Fruit fly (Drosophila melanogaster) whole organism, embryonic: ENCODE data around the gene Uba4.

Experiments
- ATbp ChIP-seq: fragments of 200-800 bp; sonication (Bioruptor generic); optimal IDR thresholded peaks from 2 replicates; lab custom pipeline; 2017; ENCODE audit warnings: missing biosample characterization, mild to moderate bottlenecking, missing genetic modification characterization, missing genetic modification reagents
- Abd-B ChIP-seq: fragments of 200-800 bp; sonication (Bioruptor generic); optimal IDR thresholded peaks from 2 replicates; lab custom pipeline; 2018; ENCODE audit warnings: missing biosample characterization, mild to moderate bottlenecking, missing genetic modification characterization, moderate library complexity
- Atf3 ChIP-seq: fragments of 200-800 bp; sonication (Bioruptor generic); optimal IDR thresholded peaks from 3 replicates; lab custom pipeline; 2016; ENCODE audit warnings: missing biosample characterization, missing genetic modification characterization
- BEAF-32 ChIP-seq: fragments of 200-800 bp; sonication (Bioruptor generic); optimal IDR thresholded peaks from 3 replicates; lab custom pipeline; 2017; ENCODE audit warnings: missing biosample characterization, missing genetic modification characterization, mild to moderate bottlenecking, moderate library complexity, missing genetic modification reagents
- Bteb2 ChIP-seq: fragments of 200-800 bp; sonication (Bioruptor generic); optimal IDR thresholded peaks from 2 replicates; lab custom pipeline; 2016; ENCODE audit warnings: missing biosample characterization, missing genetic modification characterization
- CG10431 ChIP-seq: fragments of 200-800 bp; sonication (Bioruptor generic); optimal IDR thresholded peaks from 3 replicates; lab custom pipeline; 2018; ENCODE audit warnings: missing biosample characterization, mild to moderate bottlenecking, missing genetic modification characterization
- CG10654 ChIP-seq: fragments of 200-800 bp; sonication (Bioruptor generic); optimal IDR thresholded peaks from 2 replicates; lab custom pipeline; 2016; ENCODE audit warnings: missing biosample characterization, missing genetic modification characterization
- CG11560 ChIP-seq: fragments of 200-800 bp; sonication (Bioruptor generic); IDR thresholded peaks from 3 replicates; pipeline ENCODE4 v1.3.6; 2022; ENCODE audit warnings: missing biosample characterization, missing genetic modification characterization
- CG12659 ChIP-seq: fragments of 200-800 bp; sonication (Bioruptor generic); optimal IDR thresholded peaks from 3 replicates; lab custom pipeline; 2017; ENCODE audit warnings: mild to moderate bottlenecking, missing biosample characterization, missing genetic modification reagents, missing genetic modification characterization
- CG14860 ChIP-seq: fragments of 200-800 bp; sonication (Bioruptor generic); IDR thresholded peaks from 3 replicates; pipeline ENCODE4 v1.3.6; 2022; ENCODE audit warnings: missing biosample characterization, missing genetic modification characterization; ENCODE audit not compliant: partially characterized antibody
- CG15073 ChIP-seq: fragments of 200-800 bp; sonication (Bioruptor generic); optimal IDR thresholded peaks from 2 replicates; lab custom pipeline; 2016; ENCODE audit warnings: missing biosample characterization, missing genetic modification characterization
- CG17328 ChIP-seq: fragments of 200-800 bp; sonication (Bioruptor generic); IDR thresholded peaks from 2 replicates; pipeline ENCODE4 v1.3.6; 2022; ENCODE audit warnings: missing biosample characterization, missing genetic modification characterization
- CG17385 ChIP-seq: fragments of 200-800 bp; sonication (Bioruptor generic); optimal IDR thresholded peaks from 3 replicates; lab custom pipeline; 2018; ENCODE audit warnings: missing biosample characterization, mild to moderate bottlenecking, missing genetic modification characterization
- CG17912 ChIP-seq: fragments of 200-800 bp; sonication (Bioruptor generic); optimal IDR thresholded peaks from 2 replicates; lab custom pipeline; 2018; ENCODE audit warnings: missing biosample characterization, mild to moderate bottlenecking, missing genetic modification characterization
- CG18476 ChIP-seq: fragments of 200-800 bp; sonication (Bioruptor generic); optimal IDR thresholded peaks from 2 replicates; lab custom pipeline; 2016; ENCODE audit warnings: missing biosample characterization, mild to moderate bottlenecking, missing genetic modification characterization
- CG18619 ChIP-seq: fragments of 200-800 bp; sonication (Bioruptor generic); optimal IDR thresholded peaks from 3 replicates; lab custom pipeline; 2017; ENCODE audit warnings: missing biosample characterization, mild to moderate bottlenecking, missing genetic modification characterization
- CG32772 ChIP-seq: fragments of 200-800 bp; sonication (Bioruptor generic); IDR thresholded peaks from 2 replicates; pipeline ENCODE4 v1.3.6; 2022; ENCODE audit warnings: missing biosample characterization, missing genetic modification characterization
- CG3281 ChIP-seq: fragments of 200-800 bp; sonication (Bioruptor generic); optimal IDR thresholded peaks from 3 replicates; lab custom pipeline; 2017; ENCODE audit warnings: missing biosample characterization, mild to moderate bottlenecking, missing genetic modification characterization
- CG4424 ChIP-seq: fragments of 200-800 bp; sonication (Bioruptor generic); optimal IDR thresholded peaks from 3 replicates; lab custom pipeline; 2016; ENCODE audit warnings: missing biosample characterization, missing genetic modification characterization
- CG7271 ChIP-seq: fragments of 200-800 bp; sonication (Bioruptor generic); optimal IDR thresholded peaks from 2 replicates; lab custom pipeline; 2018; ENCODE audit warnings: missing biosample characterization, mild to moderate bottlenecking, missing genetic modification characterization, moderate library complexity
- CG9215 ChIP-seq: fragments of 200-800 bp; sonication (Bioruptor generic); IDR thresholded peaks from 2 replicates; pipeline ENCODE4 v1.3.6; 2022; ENCODE audit warnings: missing biosample characterization, missing genetic modification characterization
- CG9437 ChIP-seq: fragments of 200-800 bp; sonication (Bioruptor generic); optimal IDR thresholded peaks from 2 replicates; lab custom pipeline; 2018; ENCODE audit warnings: missing biosample characterization, mild to moderate bottlenecking, missing genetic modification characterization
- CG9876 ChIP-seq: fragments of 200-800 bp; sonication (Bioruptor generic); optimal IDR thresholded peaks from 2 replicates; lab custom pipeline; 2016; ENCODE audit warnings: missing biosample characterization, missing genetic modification characterization
- CG9932 ChIP-seq: fragments of 200-800 bp; sonication (Bioruptor generic); IDR thresholded peaks from 2 replicates; pipeline ENCODE4 v1.3.6; 2022; ENCODE audit warnings: missing biosample characterization, missing genetic modification characterization
- Deaf1 ChIP-seq: fragments of 200-800 bp; optimal IDR thresholded peaks from 3 replicates; lab custom pipeline; 2019; ENCODE audit warnings: missing biosample characterization, mild to moderate bottlenecking, missing genetic modification characterization, moderate library complexity
- Elba2 ChIP-seq: fragments of 200-800 bp; sonication (Bioruptor generic); optimal IDR thresholded peaks from 3 replicates; lab custom pipeline; 2016; ENCODE audit warnings: missing biosample characterization, missing genetic modification characterization
- HLH54F ChIP-seq: fragments of 200-800 bp; sonication (Bioruptor generic); optimal IDR thresholded peaks from 3 replicates; lab custom pipeline; 2016; ENCODE audit warnings: missing biosample characterization, missing genetic modification characterization
- Mad ChIP-seq: fragments of 200-800 bp; sonication (Bioruptor generic); optimal IDR thresholded peaks from 2 replicates; lab custom pipeline; 2016; ENCODE audit warnings: missing biosample characterization, missing genetic modification characterization
- Mes4 ChIP-seq: fragments of 200-800 bp; sonication (Bioruptor generic); optimal IDR thresholded peaks from 2 replicates; lab custom pipeline; 2016; ENCODE audit warnings: missing biosample characterization, missing genetic modification characterization
- NC2α ChIP-seq: fragments of 200-800 bp; sonication (Bioruptor generic); optimal IDR thresholded peaks from 2 replicates; lab custom pipeline; 2016; ENCODE audit warnings: missing biosample characterization, missing genetic modification characterization
- NFAT ChIP-seq: fragments of 200-800 bp; sonication (Bioruptor generic); IDR thresholded peaks from 2 replicates; pipeline ENCODE4 v1.3.6; 2022; ENCODE audit warnings: missing biosample characterization, missing genetic modification characterization
- Sox102F ChIP-seq: fragments of 200-800 bp; sonication (Bioruptor generic); optimal IDR thresholded peaks from 2 replicates; lab custom pipeline; 2018; ENCODE audit warnings: missing biosample characterization, mild to moderate bottlenecking, missing genetic modification characterization, moderate library complexity
- Sry-β ChIP-seq: fragments of 200-800 bp; sonication (Bioruptor generic); optimal IDR thresholded peaks from 2 replicates; lab custom pipeline; 2018; ENCODE audit warnings: missing biosample characterization, mild to moderate bottlenecking, missing genetic modification characterization, moderate library complexity
- TFAM ChIP-seq: fragments of 200-800 bp; sonication (Bioruptor generic); optimal IDR thresholded peaks from 2 replicates; lab custom pipeline; 2017; ENCODE audit warnings: missing biosample characterization, missing genetic modification characterization, inconsistent platforms
- bigmax ChIP-seq: fragments of 200-800 bp; sonication (Bioruptor generic); optimal IDR thresholded peaks from 2 replicates; lab custom pipeline; 2018; ENCODE audit warnings: missing biosample characterization, mild to moderate bottlenecking, missing genetic modification characterization
- caup ChIP-seq: fragments of 200-800 bp; sonication (Bioruptor generic); optimal IDR thresholded peaks from 3 replicates; lab custom pipeline; 2017; ENCODE audit warnings: missing biosample characterization, mild to moderate bottlenecking, missing genetic modification characterization, moderate library complexity; ENCODE audit not compliant: severe bottlenecking
- cwo ChIP-seq: fragments of 200-800 bp; sonication (Bioruptor generic); optimal IDR thresholded peaks from 3 replicates; lab custom pipeline; 2017; ENCODE audit warnings: missing biosample characterization, missing genetic modification characterization, mild to moderate bottlenecking, moderate library complexity, missing genetic modification reagents
- emc ChIP-seq: fragments of 200-800 bp; sonication (Bioruptor generic); optimal IDR thresholded peaks from 2 replicates; lab custom pipeline; 2016; ENCODE audit warnings: missing biosample characterization, missing genetic modification characterization
- ems ChIP-seq: fragments of 200-800 bp; sonication (Bioruptor generic); optimal IDR thresholded peaks from 3 replicates; lab custom pipeline; 2016; ENCODE audit warnings: missing biosample characterization, missing genetic modification characterization
- hth ChIP-seq: fragments of >200 bp; optimal IDR thresholded peaks from 2 replicates; lab custom pipeline; 2017; ENCODE audit warnings: inconsistent platforms
- inv ChIP-seq: fragments of 200-800 bp; sonication (Bioruptor generic); IDR thresholded peaks from 2 replicates; pipeline ENCODE4 v1.3.6; 2022; ENCODE audit warnings: missing biosample characterization, missing genetic modification characterization; ENCODE audit not compliant: partially characterized antibody
- kay ChIP-seq: fragments of 200-800 bp; sonication (Bioruptor generic); optimal IDR thresholded peaks from 2 replicates; lab custom pipeline; 2016; ENCODE audit warnings: missing biosample characterization, missing genetic modification characterization
- pan ChIP-seq, 4 experiments: fragments of >200 bp in 3 of 4; fragments of 200-800 bp in 1 of 4; sonication (Bioruptor generic) in 1 of 4; optimal IDR thresholded peaks in 3 of 4; IDR thresholded peaks in 1 of 4; 2 replicates each; pipeline versions ENCODE4 v1.3.6 to Lab custom; 2017 to 2022; ENCODE audit warnings: missing biosample characterization in 2 of 4, missing genetic modification characterization in 2 of 4, mixed read lengths in 1 of 4
- run ChIP-seq: fragments of 200-800 bp; sonication (Bioruptor generic); optimal IDR thresholded peaks from 3 replicates; lab custom pipeline; 2018; ENCODE audit warnings: missing biosample characterization, mild to moderate bottlenecking, missing genetic modification characterization
- sens ChIP-seq: fragments of 200-800 bp; sonication (Bioruptor generic); peaks from one replicate; lab custom pipeline; 2016; ENCODE audit warnings: missing biosample characterization, missing genetic modification characterization
- seq ChIP-seq: fragments of 200-800 bp; sonication (Bioruptor generic); IDR thresholded peaks from 2 replicates; pipeline ENCODE4 v1.3.6; 2022; ENCODE audit warnings: missing biosample characterization, missing genetic modification characterization
- slou ChIP-seq: fragments of 200-800 bp; sonication (Bioruptor generic); optimal IDR thresholded peaks from 3 replicates; lab custom pipeline; 2016; ENCODE audit warnings: missing biosample characterization, missing genetic modification characterization
- tin ChIP-seq: fragments of 200-800 bp; sonication (Bioruptor generic); optimal IDR thresholded peaks from 3 replicates; lab custom pipeline; 2016; ENCODE audit warnings: missing biosample characterization, missing genetic modification characterization
- z ChIP-seq: fragments of 200-800 bp; sonication (Bioruptor generic); IDR thresholded peaks from 3 replicates; pipeline ENCODE4 v1.3.6; 2022; ENCODE audit warnings: missing biosample characterization, missing genetic modification characterization

Uba4 gene

dm6 chr2L:8553789-8554626 is 36.8 kb downstream of the Uba4 start (continued):
- TF ChIP-seq pan (optimal IDR thresholded peaks at IDR 0.05; lab: Kevin White, UChicago) (no peak), pan (GFP tag; optimal IDR thresholded peaks at IDR 0.05 in 1 of 2, IDR thresholded peaks at IDR 0.05 in 1 of 2) (no peak), tin (GFP tag; lab: Kevin White, UChicago) (no peak), CG9215 (GFP tag; lab: Robert Waterston, UW) (no peak), CG3281 (GFP tag; lab: Kevin White, UChicago) (no peak), slou (no peak), CG12659 (GFP tag; lab: Kevin White, UChicago) (peak; percentile 34), CG9437 (GFP tag; lab: Kevin White, UChicago) (no peak), CG9932 (GFP tag; lab: Robert Waterston, UW) (no peak), NFAT (GFP tag; lab: Robert Waterston, UW) (no peak), CG9876 (no peak), CG15073 (GFP tag; lab: Kevin White, UChicago) (no peak), seq (GFP tag; lab: Robert Waterston, UW) (0 out of 2 replicates have a peak, but pooled peaks have one; percentile 27), TFAM (GFP tag; lab: Kevin White, UChicago) (no peak), Elba2 (no peak), CG17385 (peak; percentile 14), z (GFP tag; lab: Robert Waterston, UW) (no peak), inv (GFP tag; lab: Robert Waterston, UW) (no peak), caup (GFP tag; lab: Kevin White, UChicago) (no peak), hth (no peak), sens (peak; percentile 94), CG7271 (no peak), Abd-B (no peak), CG10431 (GFP tag; lab: Kevin White, UChicago) (no peak), bigmax (no peak), Mad (GFP tag; lab: Kevin White, UChicago) (no peak), Deaf1 (tag; lab: Kevin White, UChicago) (peak; percentile 71), ems (GFP tag; lab: Kevin White, UChicago) (no peak), CG10654 (GFP tag; lab: Kevin White, UChicago) (no peak), Mes4 (GFP tag; lab: Kevin White, UChicago) (peak; percentile 35), CG18476 (GFP tag; lab: Kevin White, UChicago) (peak; percentile 3), BEAF-32 (GFP tag; lab: Kevin White, UChicago) (no peak), CG32772 (GFP tag; lab: Robert Waterston, UW) (no peak), CG11560 (tag; lab: Robert Waterston, UW) (no peak), cwo (no peak), HLH54F (GFP tag; lab: Kevin White, UChicago) (peak; percentile 32), kay (GFP tag; lab: Kevin White, UChicago) (no peak), NC2α (GFP tag; lab: Kevin White, UChicago) (peak; percentile 32), CG4424 (GFP tag; lab: Kevin White, UChicago) (peak; percentile 42), Bteb2 (GFP tag; lab: Kevin White, UChicago) (peak; percentile 22), Atf3 (GFP tag; lab: Kevin White, UChicago) (no peak), ATbp (GFP tag; lab: Kevin White, UChicago) (peak; percentile 46), emc (no peak), Sry-β (no peak), CG18619 (peak; percentile 30), Sox102F (peak; percentile 79), run (no peak), CG14860 (GFP tag; lab: Robert Waterston, UW) (no peak), CG17328 (GFP tag; lab: Robert Waterston, UW) (peak; percentile 73), CG17912 (GFP tag; lab: Kevin White, UChicago) (no peak)
